Fruit fly (Drosophila melanogaster) whole organism, embryonic: ENCODE results near the gene Send2.

ENCODE experiments used
- Adf1 ChIP-seq: fragments of 200-800 bp; sonication (Bioruptor generic); IDR thresholded peaks from 2 replicates; pipeline ENCODE4 v1.3.6; 2022; ENCODE audit warnings: missing biosample characterization, missing genetic modification characterization
- Blimp-1 ChIP-seq: fragments of 200-800 bp; sonication (Bioruptor generic); optimal IDR thresholded peaks from 3 replicates; lab custom pipeline; 2018; ENCODE audit warnings: missing biosample characterization, missing genetic modification characterization, mild to moderate bottlenecking, moderate library complexity, missing genetic modification reagents
- BtbVII ChIP-seq: fragments of 200-800 bp; sonication (Bioruptor generic); optimal IDR thresholded peaks from 3 replicates; lab custom pipeline; 2017; ENCODE audit warnings: missing biosample characterization, mild to moderate bottlenecking, missing genetic modification characterization
- CG11456 ChIP-seq: fragments of 200-800 bp; sonication (Bioruptor generic); IDR thresholded peaks from 3 replicates; pipeline ENCODE4 v1.3.6; 2022; ENCODE audit warnings: missing biosample characterization, missing genetic modification characterization
- CG12071 ChIP-seq: fragments of 200-800 bp; sonication (Bioruptor generic); optimal IDR thresholded peaks from 3 replicates; lab custom pipeline; 2018; ENCODE audit warnings: missing biosample characterization, mild to moderate bottlenecking, missing genetic modification characterization
- CG12659 ChIP-seq: fragments of 200-800 bp; sonication (Bioruptor generic); optimal IDR thresholded peaks from 3 replicates; lab custom pipeline; 2017; ENCODE audit warnings: mild to moderate bottlenecking, missing biosample characterization, missing genetic modification reagents, missing genetic modification characterization
- CG13424 ChIP-seq: fragments of 200-800 bp; sonication (Bioruptor generic); optimal IDR thresholded peaks from 2 replicates; lab custom pipeline; 2019; ENCODE audit warnings: missing biosample characterization, mild to moderate bottlenecking, missing genetic modification characterization, moderate library complexity
- CG14667 ChIP-seq: fragments of 200-800 bp; sonication (Bioruptor generic); IDR thresholded peaks from 2 replicates; pipeline ENCODE4 v1.3.6; 2022; ENCODE audit warnings: missing biosample characterization, missing genetic modification characterization
- CG15514 ChIP-seq: fragments of 200-800 bp; sonication (Bioruptor generic); optimal IDR thresholded peaks from 3 replicates; lab custom pipeline; 2017; ENCODE audit warnings: missing biosample characterization, missing genetic modification characterization, mild to moderate bottlenecking, moderate library complexity, missing genetic modification reagents
- CG15601 ChIP-seq: fragments of 200-800 bp; sonication (Bioruptor generic); optimal IDR thresholded peaks from 3 replicates; lab custom pipeline; 2019; ENCODE audit warnings: missing biosample characterization, mild to moderate bottlenecking, missing genetic modification characterization, moderate library complexity
- CG16863 ChIP-seq: fragments of 200-800 bp; sonication (Bioruptor generic); optimal IDR thresholded peaks from 3 replicates; lab custom pipeline; 2016; ENCODE audit warnings: missing biosample characterization, missing genetic modification characterization
- CG17328 ChIP-seq: fragments of 200-800 bp; sonication (Bioruptor generic); IDR thresholded peaks from 2 replicates; pipeline ENCODE4 v1.3.6; 2022; ENCODE audit warnings: missing biosample characterization, missing genetic modification characterization
- CG17568 ChIP-seq: fragments of 200-800 bp; sonication (Bioruptor generic); optimal IDR thresholded peaks from 2 replicates; lab custom pipeline; 2018; ENCODE audit warnings: missing biosample characterization, mild to moderate bottlenecking, missing genetic modification characterization, moderate library complexity
- CG17802 ChIP-seq: fragments of 200-800 bp; sonication (Bioruptor generic); optimal IDR thresholded peaks from 2 replicates; lab custom pipeline; 2018; ENCODE audit warnings: missing biosample characterization, mild to moderate bottlenecking, missing genetic modification characterization, moderate library complexity
- CG3281 ChIP-seq: fragments of 200-800 bp; sonication (Bioruptor generic); optimal IDR thresholded peaks from 3 replicates; lab custom pipeline; 2017; ENCODE audit warnings: missing biosample characterization, mild to moderate bottlenecking, missing genetic modification characterization
- CG7839 ChIP-seq: fragments of 200-800 bp; sonication (Bioruptor generic); optimal IDR thresholded peaks from 3 replicates; lab custom pipeline; 2018; ENCODE audit warnings: missing biosample characterization, mild to moderate bottlenecking, missing genetic modification characterization, moderate library complexity
- CG7928 ChIP-seq: fragments of 200-800 bp; sonication (Bioruptor generic); optimal IDR thresholded peaks from 2 replicates; lab custom pipeline; 2017; ENCODE audit warnings: missing biosample characterization, mild to moderate bottlenecking, missing genetic modification characterization
- CG9932 ChIP-seq: fragments of 200-800 bp; sonication (Bioruptor generic); IDR thresholded peaks from 2 replicates; pipeline ENCODE4 v1.3.6; 2022; ENCODE audit warnings: missing biosample characterization, missing genetic modification characterization
- Ets97D ChIP-seq: fragments of 200-800 bp; sonication (Bioruptor generic); optimal IDR thresholded peaks from 3 replicates; lab custom pipeline; 2016; ENCODE audit warnings: missing biosample characterization, missing genetic modification characterization
- Opbp ChIP-seq: fragments of 200-800 bp; sonication (Bioruptor generic); IDR thresholded peaks from 3 replicates; pipeline ENCODE4 v1.3.6; 2022; ENCODE audit warnings: missing biosample characterization, missing genetic modification characterization; ENCODE audit not compliant: partially characterized antibody
- Sox102F ChIP-seq: fragments of 200-800 bp; sonication (Bioruptor generic); optimal IDR thresholded peaks from 2 replicates; lab custom pipeline; 2018; ENCODE audit warnings: missing biosample characterization, mild to moderate bottlenecking, missing genetic modification characterization, moderate library complexity
- ap ChIP-seq: fragments of 200-800 bp; sonication (Bioruptor generic); IDR thresholded peaks from 2 replicates; pipeline ENCODE4 v1.3.6; 2022; ENCODE audit warnings: missing biosample characterization, missing genetic modification characterization
- az2 ChIP-seq: fragments of 200-800 bp; sonication (Bioruptor generic); optimal IDR thresholded peaks from 3 replicates; lab custom pipeline; 2016; ENCODE audit warnings: missing biosample characterization, missing genetic modification characterization
- bsh ChIP-seq, 2 experiments: fragments of 200-800 bp; sonication (Bioruptor generic); optimal IDR thresholded peaks; 2 replicates each; lab custom pipeline; 2017 to 2018; ENCODE audit warnings: mild to moderate bottlenecking in 2 of 2, missing biosample characterization in 2 of 2, missing genetic modification characterization in 2 of 2, moderate library complexity in 1 of 2
- cad ChIP-seq: fragments of >200 bp; optimal IDR thresholded peaks from 2 replicates; lab custom pipeline; 2017; ENCODE audit warnings: missing biosample characterization, missing genetic modification characterization
- caup ChIP-seq: fragments of 200-800 bp; sonication (Bioruptor generic); optimal IDR thresholded peaks from 3 replicates; lab custom pipeline; 2017; ENCODE audit warnings: missing biosample characterization, mild to moderate bottlenecking, missing genetic modification characterization, moderate library complexity; ENCODE audit not compliant: severe bottlenecking
- chinmo ChIP-seq: fragments of 200-800 bp; sonication (Bioruptor generic); IDR thresholded peaks from 4 replicates; pipeline ENCODE4 v1.3.6; 2022; ENCODE audit warnings: missing biosample characterization, missing genetic modification characterization; ENCODE audit not compliant: partially characterized antibody
- da ChIP-seq: fragments of 200-800 bp; sonication (Bioruptor generic); optimal IDR thresholded peaks from 2 replicates; lab custom pipeline; 2016; ENCODE audit warnings: missing biosample characterization, missing genetic modification characterization
- ems ChIP-seq: fragments of 200-800 bp; sonication (Bioruptor generic); optimal IDR thresholded peaks from 3 replicates; lab custom pipeline; 2016; ENCODE audit warnings: missing biosample characterization, missing genetic modification characterization
- fd64A ChIP-seq: fragments of 200-800 bp; sonication (Bioruptor generic); optimal IDR thresholded peaks from 3 replicates; lab custom pipeline; 2018; ENCODE audit warnings: missing biosample characterization, mild to moderate bottlenecking, missing genetic modification characterization
- fru ChIP-seq: fragments of >200 bp; optimal IDR thresholded peaks from 2 replicates; lab custom pipeline; 2017
- gem ChIP-seq: fragments of 200-800 bp; sonication (Bioruptor generic); optimal IDR thresholded peaks from 2 replicates; lab custom pipeline; 2019; ENCODE audit warnings: missing biosample characterization, mild to moderate bottlenecking, missing genetic modification characterization, moderate library complexity
- grn ChIP-seq: fragments of 200-800 bp; sonication (Bioruptor generic); optimal IDR thresholded peaks from 3 replicates; lab custom pipeline; 2017; ENCODE audit warnings: missing biosample characterization, missing genetic modification characterization
- gsb-n ChIP-seq: fragments of 200-800 bp; sonication (Bioruptor generic); optimal IDR thresholded peaks from 3 replicates; lab custom pipeline; 2018; ENCODE audit warnings: missing biosample characterization, mild to moderate bottlenecking, missing genetic modification characterization
- inv ChIP-seq: fragments of 200-800 bp; sonication (Bioruptor generic); IDR thresholded peaks from 2 replicates; pipeline ENCODE4 v1.3.6; 2022; ENCODE audit warnings: missing biosample characterization, missing genetic modification characterization; ENCODE audit not compliant: partially characterized antibody
- lola ChIP-seq, 3 experiments: fragments of >200 bp in 2 of 3; fragments of 200-800 bp in 1 of 3; sonication (Bioruptor generic) in 1 of 3; optimal IDR thresholded peaks; 2 replicates each; lab custom pipeline; 2017 to 2019; ENCODE audit warnings: missing biosample characterization in 3 of 3, missing genetic modification characterization in 3 of 3, mild to moderate bottlenecking in 1 of 3, moderate library complexity in 1 of 3
- lov ChIP-seq, 2 experiments: fragments of 200-800 bp in 1 of 2; fragments of >200 bp in 1 of 2; sonication (Bioruptor generic) in 1 of 2; IDR thresholded peaks in 1 of 2; optimal IDR thresholded peaks in 1 of 2; 2 replicates in 1 of 2; 3 replicates in 1 of 2; pipeline versions ENCODE4 v1.3.6 to Lab custom; 2017 to 2022; ENCODE audit warnings: missing biosample characterization in 1 of 2, missing genetic modification characterization in 1 of 2
- oc ChIP-seq: fragments of 200-800 bp; sonication (Bioruptor generic); optimal IDR thresholded peaks from 2 replicates; lab custom pipeline; 2018; ENCODE audit warnings: missing biosample characterization, mild to moderate bottlenecking, missing genetic modification characterization, moderate library complexity
- peb ChIP-seq: fragments of 200-800 bp; sonication (Bioruptor generic); IDR thresholded peaks from 2 replicates; pipeline ENCODE4 v1.3.6; 2022; ENCODE audit warnings: missing biosample characterization, missing genetic modification characterization
- prd ChIP-seq, 3 experiments: fragments of >200 bp in 2 of 3; fragments of 200-800 bp in 1 of 3; sonication (Bioruptor generic) in 1 of 3; optimal IDR thresholded peaks in 2 of 3; IDR thresholded peaks in 1 of 3; 2 replicates in 2 of 3; 3 replicates in 1 of 3; pipeline versions ENCODE4 v1.3.6 to Lab custom; 2017 to 2022; ENCODE audit warnings: missing biosample characterization in 1 of 3, missing genetic modification characterization in 1 of 3
- pros ChIP-seq: fragments of 200-800 bp; sonication (Bioruptor generic); optimal IDR thresholded peaks from 3 replicates; lab custom pipeline; 2019; ENCODE audit warnings: missing biosample characterization, mild to moderate bottlenecking, missing genetic modification characterization, moderate library complexity
- pzg ChIP-seq: fragments of 200-800 bp; sonication (Bioruptor generic); optimal IDR thresholded peaks from 3 replicates; lab custom pipeline; 2018; ENCODE audit warnings: missing biosample characterization, mild to moderate bottlenecking, missing genetic modification characterization, moderate library complexity
- row ChIP-seq: fragments of 200-800 bp; sonication (Bioruptor generic); IDR thresholded peaks from 3 replicates; pipeline ENCODE4 v1.3.6; 2022; ENCODE audit warnings: missing biosample characterization, missing genetic modification characterization
- run ChIP-seq: fragments of 200-800 bp; sonication (Bioruptor generic); optimal IDR thresholded peaks from 3 replicates; lab custom pipeline; 2018; ENCODE audit warnings: missing biosample characterization, mild to moderate bottlenecking, missing genetic modification characterization
- sens ChIP-seq: fragments of 200-800 bp; sonication (Bioruptor generic); peaks from one replicate; lab custom pipeline; 2016; ENCODE audit warnings: missing biosample characterization, missing genetic modification characterization
- slp2 ChIP-seq: fragments of 200-800 bp; sonication (Bioruptor generic); optimal IDR thresholded peaks from 2 replicates; lab custom pipeline; 2016; ENCODE audit warnings: missing biosample characterization, missing genetic modification characterization
- tll ChIP-seq, 2 experiments: fragments of 200-800 bp in 1 of 2; fragments of >200 bp in 1 of 2; sonication (Bioruptor generic) in 1 of 2; optimal IDR thresholded peaks; 2 replicates each; lab custom pipeline; 2017 to 2019; ENCODE audit warnings: missing biosample characterization in 2 of 2, missing genetic modification characterization in 2 of 2, mild to moderate bottlenecking in 1 of 2, moderate library complexity in 1 of 2
- vfl ChIP-seq: fragments of 200-800 bp; sonication (Bioruptor generic); optimal IDR thresholded peaks from 2 replicates; lab custom pipeline; 2016; ENCODE audit warnings: missing biosample characterization, missing genetic modification characterization
- wdn ChIP-seq: fragments of 200-800 bp; sonication (Bioruptor generic); IDR thresholded peaks from 2 replicates; pipeline ENCODE4 v1.3.6; 2022; ENCODE audit warnings: missing biosample characterization, missing genetic modification characterization

Send2 gene

dm6 chr2L:14307516-14307915 lies 39.0 kb downstream of the Send2 start (continued):
- no peak for TF ChIP-seq ems (GFP tag; lab: Kevin White, UChicago)
- TF ChIP-seq CG15514 (GFP tag; lab: Kevin White, UChicago): no peak
- no peak for TF ChIP-seq lola (GFP tag; optimal IDR thresholded peaks at IDR 0.05; lab: Kevin White, UChicago)
- peak; percentile 61 for TF ChIP-seq CG17568
- peak; percentile 76 for TF ChIP-seq sens (GFP tag; lab: Kevin White, UChicago)
- no peak for TF ChIP-seq slp2 (GFP tag; lab: Kevin White, UChicago)
- TF ChIP-seq CG3281 (GFP tag; lab: Kevin White, UChicago): no peak
- TF ChIP-seq lov (optimal IDR thresholded peaks at IDR 0.05; lab: Kevin White, UChicago): no peak
- TF ChIP-seq lov (GFP tag; IDR thresholded peaks at IDR 0.05; lab: Robert Waterston, UW): no peak
- TF ChIP-seq caup (GFP tag; lab: Kevin White, UChicago): peak; percentile 10
- TF ChIP-seq vfl: no peak
- no peak for TF ChIP-seq Ets97D
- TF ChIP-seq CG7839 (tag; lab: Kevin White, UChicago): no peak
- TF ChIP-seq bsh (GFP tag; optimal IDR thresholded peaks at IDR 0.05; lab: Kevin White, UChicago): peak in 1 of 2 experiments; percentile 51
- TF ChIP-seq run: peak; percentile 14
- TF ChIP-seq fd64A (GFP tag; lab: Kevin White, UChicago): peak; percentile 44
- peak; percentile 51 for TF ChIP-seq gsb-n (tag; lab: Kevin White, UChicago)
- peak; percentile 48 for TF ChIP-seq CG12071 (GFP tag; lab: Kevin White, UChicago)
- TF ChIP-seq grn (GFP tag; lab: Kevin White, UChicago): no peak
- no peak for TF ChIP-seq da (GFP tag; lab: Kevin White, UChicago)
- TF ChIP-seq pros (GFP tag; lab: Kevin White, UChicago): no peak
- TF ChIP-seq CG7928 (GFP tag; lab: Kevin White, UChicago): no peak
- no peak for TF ChIP-seq Opbp
- no peak for TF ChIP-seq CG16863 (GFP tag; lab: Kevin White, UChicago)
- peak; percentile 29 for TF ChIP-seq CG15601
- TF ChIP-seq CG9932: no peak
- TF ChIP-seq inv (GFP tag; lab: Robert Waterston, UW): no peak
- TF ChIP-seq CG17328: no peak
- TF ChIP-seq fru (lab: Kevin White, UChicago): no peak
- TF ChIP-seq gem: peak; percentile 45
- no peak for TF ChIP-seq CG17802
- no peak for TF ChIP-seq CG12659 (GFP tag; lab: Kevin White, UChicago)
- peak; percentile 34 for TF ChIP-seq Sox102F
- TF ChIP-seq Adf1 (GFP tag; lab: Robert Waterston, UW): no peak
- TF ChIP-seq CG11456 (GFP tag; lab: Robert Waterston, UW): no peak
- TF ChIP-seq peb: no peak
- TF ChIP-seq pzg (GFP tag; lab: Kevin White, UChicago): no peak
- TF ChIP-seq tll (GFP tag; optimal IDR thresholded peaks at IDR 0.05; lab: Kevin White, UChicago): no peak
- no peak for TF ChIP-seq cad (GFP tag; lab: Kevin White, UChicago)
- TF ChIP-seq Blimp-1 (GFP tag; lab: Kevin White, UChicago): peak; percentile 54
- TF ChIP-seq BtbVII (GFP tag; lab: Kevin White, UChicago): no peak
- no peak for TF ChIP-seq az2 (GFP tag; lab: Kevin White, UChicago)
- TF ChIP-seq ap (GFP tag; lab: Robert Waterston, UW): no peak
- TF ChIP-seq CG13424 (tag; lab: Kevin White, UChicago): no peak
- TF ChIP-seq row (GFP tag; lab: Robert Waterston, UW): no peak
- no peak for TF ChIP-seq prd (optimal IDR thresholded peaks at IDR 0.05; lab: Kevin White, UChicago)
- no peak for TF ChIP-seq prd (GFP tag; IDR thresholded peaks at IDR 0.05; lab: Robert Waterston, UW)
- no peak for TF ChIP-seq CG14667 (GFP tag; lab: Robert Waterston, UW)
- TF ChIP-seq chinmo (GFP tag; lab: Robert Waterston, UW): no peak
- TF ChIP-seq wdn: no peak
- TF ChIP-seq oc: peak; percentile 18
